Fruit fly (Drosophila melanogaster) Kc167 (cell line): ENCODE data around the gene dbf.

Source experiments
- Myc ChIP-seq: fragments of >200 bp; optimal IDR thresholded peaks from 2 replicates; lab custom pipeline; 2017; ENCODE audit warnings: missing external identifiers
- Sin3A ChIP-seq: fragments of >200 bp; optimal IDR thresholded peaks from 2 replicates; lab custom pipeline; 2018; ENCODE audit warnings: missing external identifiers
- h ChIP-seq: fragments of >200 bp; optimal IDR thresholded peaks from 3 replicates; lab custom pipeline; 2018; ENCODE audit warnings: missing external identifiers
- insv ChIP-seq: fragments of >200 bp; optimal IDR thresholded peaks from 3 replicates; lab custom pipeline; 2018; ENCODE audit warnings: missing external identifiers
- psq ChIP-seq: fragments of >200 bp; optimal IDR thresholded peaks from 2 replicates; lab custom pipeline; 2017; ENCODE audit warnings: missing external identifiers
- ttk ChIP-seq: sonication (Bioruptor generic); optimal IDR thresholded peaks from 2 replicates; lab custom pipeline; 2017; ENCODE audit warnings: missing external identifiers

Gene dbf

dm6 chr2L:10643671-10644070 is 7.7 kb upstream of the dbf start, which contains the start of gene CG18284:
Gene CG18284 (plus strand): TSS chr2L:10643971.
- TF ChIP-seq Myc (lab: Kevin White, UChicago) (no peak), psq (lab: Kevin White, UChicago) (no peak), Sin3A (lab: Kevin White, UChicago) (no peak), insv (lab: Kevin White, UChicago) (no peak), ttk (lab: Kevin White, UChicago) (no peak), h (no peak)

dm6 chr2L:10646115-10646514 is 5.3 kb upstream of the dbf start, which contains the start of gene CG17097:
Gene CG17097 (plus strand): TSS chr2L:10646415.
- TF ChIP-seq ttk (lab: Kevin White, UChicago) (no peak), psq (lab: Kevin White, UChicago) (no peak), insv (lab: Kevin White, UChicago) (no peak), Sin3A (lab: Kevin White, UChicago) (no peak), h (no peak), Myc (lab: Kevin White, UChicago) (no peak)

DNA sequence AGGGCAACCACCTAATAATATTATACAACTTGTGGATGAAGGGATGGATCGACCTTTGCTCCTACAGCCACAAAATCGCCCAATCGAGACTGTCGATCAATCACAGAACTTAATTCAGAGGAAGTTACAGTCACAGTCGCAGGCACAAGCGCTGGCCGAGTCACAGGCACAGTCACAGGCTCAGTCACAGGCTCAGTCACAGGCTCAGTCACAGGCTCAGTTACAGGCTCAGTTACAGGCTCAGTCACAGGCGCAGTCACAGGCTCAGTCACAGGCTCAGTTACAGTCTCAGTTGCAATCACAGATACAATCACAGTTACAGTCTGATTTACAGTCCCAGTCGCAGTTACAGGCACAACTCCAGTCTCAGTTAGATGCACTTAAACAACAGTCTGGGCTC is 4.7 kb upstream of the dbf start:
- no peak for TF ChIP-seq Sin3A (lab: Kevin White, UChicago)
- TF ChIP-seq insv (lab: Kevin White, UChicago) = no peak
- no peak for TF ChIP-seq psq (lab: Kevin White, UChicago)
- no peak for TF ChIP-seq ttk (lab: Kevin White, UChicago)
- TF ChIP-seq h = no peak
- no peak for TF ChIP-seq Myc (lab: Kevin White, UChicago)

dm6 chr2L:10647720-10648349 is 3.6 kb upstream of the dbf start:
- TF ChIP-seq Sin3A (lab: Kevin White, UChicago) (no peak), Myc (lab: Kevin White, UChicago) (no peak), insv (lab: Kevin White, UChicago) (no peak), ttk (lab: Kevin White, UChicago) (no peak), psq (lab: Kevin White, UChicago) (no peak)

- TF ChIP-seq Sin3A (lab: Kevin White, UChicago) (no peak), ttk (lab: Kevin White, UChicago) (no peak), psq (lab: Kevin White, UChicago) (no peak), insv (lab: Kevin White, UChicago) (no peak), h (no peak), Myc (lab: Kevin White, UChicago) (no peak)
These were observed 3.1 kb downstream of the dbf start for dm6 chr2L:10654520-10654919.

DNA sequence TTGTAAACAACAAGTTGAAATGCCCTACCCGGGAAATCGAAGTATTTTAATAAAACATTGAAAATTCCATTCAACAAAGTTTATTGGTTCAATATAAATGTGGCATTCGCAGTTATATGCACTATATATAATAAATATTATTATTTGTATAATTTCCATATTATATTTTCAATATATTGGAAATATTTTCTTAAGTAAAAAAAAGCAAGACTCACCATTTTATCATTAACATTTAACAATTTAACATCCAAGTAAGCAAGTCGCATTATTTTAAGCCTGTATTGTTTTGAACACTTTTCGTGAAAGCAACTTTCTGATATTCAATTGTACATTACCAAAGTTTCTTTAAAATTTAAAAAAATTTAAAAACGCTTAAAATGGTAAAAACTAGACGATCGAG is 6.6 kb downstream of the dbf start, which contains the start of gene CG45690:
Gene CG45690 (plus strand): TSS at position 301 of the 400 bp plus-strand sequence.
- no peak for TF ChIP-seq Myc (lab: Kevin White, UChicago)
- TF ChIP-seq h = no peak
- no peak for TF ChIP-seq Sin3A (lab: Kevin White, UChicago)
- TF ChIP-seq insv (lab: Kevin White, UChicago) = no peak
- no peak for TF ChIP-seq psq (lab: Kevin White, UChicago)
- no peak for TF ChIP-seq ttk (lab: Kevin White, UChicago)

- no peak for TF ChIP-seq Sin3A (lab: Kevin White, UChicago)
- TF ChIP-seq ttk (lab: Kevin White, UChicago) = no peak
- no peak for TF ChIP-seq h
- no peak for TF ChIP-seq insv (lab: Kevin White, UChicago)
- no peak for TF ChIP-seq Myc (lab: Kevin White, UChicago)
- no peak for TF ChIP-seq psq (lab: Kevin White, UChicago)
These were observed 10.3 kb downstream of the dbf start, which contains the start of gene CG31871 for dm6 chr2L:10661490-10662240. Gene CG31871 (plus strand): TSS chr2L:10662081.

DNA sequence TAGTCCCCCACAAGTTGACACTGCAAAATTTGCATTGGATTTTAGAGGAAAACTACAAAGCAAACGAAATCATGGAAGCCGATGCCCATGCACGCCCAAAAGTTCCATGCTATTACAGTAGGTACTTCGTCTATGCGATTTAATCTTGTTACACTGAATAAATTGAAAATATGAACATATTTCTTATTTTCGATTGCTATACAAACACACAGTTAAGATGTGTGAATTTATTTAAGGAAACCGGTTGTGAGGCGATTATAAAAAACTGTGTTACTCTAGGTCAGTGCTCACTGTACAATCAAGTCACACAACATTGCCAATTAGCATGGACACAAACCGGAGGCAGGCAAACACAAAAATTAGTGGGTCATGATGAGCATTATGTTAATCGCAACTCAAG is 14.2 kb downstream of the dbf start:
- no peak for TF ChIP-seq Sin3A (lab: Kevin White, UChicago)
- TF ChIP-seq h = no peak
- TF ChIP-seq ttk (lab: Kevin White, UChicago) = no peak

dm6 chr2L:10671530-10671929 is 20.1 kb downstream of the dbf start:
- TF ChIP-seq ttk (lab: Kevin White, UChicago) (no peak), insv (lab: Kevin White, UChicago) (no peak), h (no peak), Sin3A (lab: Kevin White, UChicago) (no peak), psq (lab: Kevin White, UChicago) (no peak), Myc (lab: Kevin White, UChicago) (no peak)

- no peak for TF ChIP-seq ttk (lab: Kevin White, UChicago)
These were observed 21.6 kb downstream of the dbf start for dm6 chr2L:10672989-10673388.

- TF ChIP-seq h (no peak), insv (lab: Kevin White, UChicago) (no peak), Myc (lab: Kevin White, UChicago) (no peak), psq (lab: Kevin White, UChicago) (no peak), ttk (lab: Kevin White, UChicago) (no peak), Sin3A (lab: Kevin White, UChicago) (no peak)
These were observed 25.7 kb downstream of the dbf start, which contains the start of gene CG17104 for dm6 chr2L:10676933-10677714. Gene CG17104 (plus strand): TSS chr2L:10677198.
